Worm (Caenorhabditis elegans) whole organism, L4 larva: ENCODE results near the gene tnt-3.

Source experiments
- lin-1 ChIP-seq: fragments of 200-800 bp; sonication (Bioruptor generic); IDR thresholded peaks from 2 replicates; pipeline ENCODE4 v1.3.6; 2022; ENCODE audit warnings: missing genetic modification reagents, missing genetic modification characterization, missing compliant biosample characterization
- lsy-2 ChIP-seq, 2 experiments: fragments of 150-350 bp in 1 of 2; sonication (generic microtip) in 1 of 2; optimal IDR thresholded peaks; 2 replicates each; lab custom pipeline; 2014 to 2017; ENCODE audit warnings: missing biosample characterization in 2 of 2, missing genetic modification characterization in 2 of 2
- nhr-11 ChIP-seq: fragments of 150-350 bp; optimal IDR thresholded peaks from 2 replicates; lab custom pipeline; 2014; ENCODE audit warnings: missing biosample characterization, missing genetic modification characterization
- tra-1 ChIP-seq: fragments of 200-800 bp; sonication (Bioruptor generic); IDR thresholded peaks from 2 replicates; pipeline ENCODE4 v1.3.6; 2022; ENCODE audit warnings: missing genetic modification reagents, missing genetic modification characterization, missing compliant biosample characterization

ce11 chrX:7956449-7956848 lies 11.6 kb upstream of the tnt-3 start:
- TF ChIP-seq lin-1 (GFP tag; lab: Robert Waterston, UW) (no peak), lsy-2 (tag; optimal IDR thresholded peaks at IDR 0.05; lab: Kevin White, UChicago) (no peak), tra-1 (GFP tag; lab: Robert Waterston, UW) (no peak), nhr-11 (tag; lab: Kevin White, UChicago) (no peak)
